Worm (Caenorhabditis elegans) whole organism, midembryonic: ENCODE results near the gene ckc-1.

Experiments
- klf-2 ChIP-seq: fragments of 200-800 bp; sonication (Bioruptor generic); conservative IDR thresholded peaks from 2 replicates; pipeline ENCODE4 v1.3.6; 2022; ENCODE audit warnings: missing genetic modification reagents, missing genetic modification characterization, missing compliant biosample characterization
- tab-1 ChIP-seq: fragments of 200-800 bp; sonication (Bioruptor generic); IDR thresholded peaks from 2 replicates; pipeline ENCODE4 v1.3.6; 2022; ENCODE audit warnings: missing genetic modification characterization, missing compliant biosample characterization
- ztf-29 ChIP-seq: fragments of 200-800 bp; sonication (Bioruptor generic); IDR thresholded peaks from 2 replicates; pipeline ENCODE4 v1.3.6; 2022; ENCODE audit warnings: missing genetic modification reagents, missing genetic modification characterization, missing compliant biosample characterization

DNA sequence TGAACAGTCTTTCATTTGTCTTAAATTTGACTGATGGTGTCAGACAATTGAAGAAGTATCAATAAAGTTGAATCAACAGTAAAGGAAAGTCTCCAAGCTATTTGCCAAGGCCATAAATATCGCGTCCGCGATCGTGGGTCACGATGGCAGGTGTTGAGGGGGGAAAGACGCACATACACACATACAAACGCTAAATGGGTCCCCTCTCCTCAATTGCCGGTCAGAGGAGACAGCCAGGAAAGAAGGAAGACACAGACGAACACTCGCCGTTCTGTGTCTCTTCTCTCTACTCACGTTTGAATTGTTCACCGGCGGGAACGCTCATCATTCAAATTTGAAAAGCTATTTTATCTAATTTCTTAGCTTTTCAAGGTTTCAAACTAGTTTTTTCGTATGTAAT lies 35.5 kb upstream of the ckc-1 start:
- TF ChIP-seq ztf-29 (GFP tag; lab: Robert Waterston, UW) (no peak), tab-1 (GFP tag; lab: Robert Waterston, UW) (peak; percentile 50; the same call in 1 of the 2 replicates), klf-2 (GFP tag; lab: Robert Waterston, UW) (no peak)
